Worm (Caenorhabditis elegans): ENCODE data around the gene best-14.

- TF ChIP-seq nhr-76 (tag; optimal IDR thresholded peaks at IDR 0.05) (no peak), daf-8 (GFP tag; IDR thresholded peaks at IDR 0.05) (no peak)
These were observed 21.0 kb upstream of the best-14 start for ce11 chrV:10536808-10537207.

Measured in whole organism, L4 larva.